Worm (Caenorhabditis elegans): ENCODE data around the gene del-8.

ce11 chrX:9543352-9543751 is 45.9 kb upstream of the del-8 start, which contains the start of gene F49E2.5:
- no peak for TF ChIP-seq nhr-77 (tag; optimal IDR thresholded peaks at IDR 0.05)
- no peak for TF ChIP-seq sdz-12 (GFP tag; optimal IDR thresholded peaks at IDR 0.05)
- no peak for TF ChIP-seq pqm-1 (tag; optimal IDR thresholded peaks at IDR 0.05)
- no peak for TF ChIP-seq ceh-28 (tag; optimal IDR thresholded peaks at IDR 0.05)
- TF ChIP-seq ZK546.5 (tag; optimal IDR thresholded peaks at IDR 0.05): no peak
- TF ChIP-seq egl-27 (tag; optimal IDR thresholded peaks at IDR 0.05): no peak
- TF ChIP-seq ama-1 (optimal IDR thresholded peaks at IDR 0.05): no peak

Data from whole organism, L4 larva.